Fruit fly (Drosophila melanogaster) whole organism, embryonic: ENCODE measurements around the gene CG32137.

ENCODE experiments used
- Abd-B ChIP-seq: fragments of 200-800 bp; sonication (Bioruptor generic); optimal IDR thresholded peaks from 2 replicates; lab custom pipeline; 2018; ENCODE audit warnings: missing biosample characterization, mild to moderate bottlenecking, missing genetic modification characterization, moderate library complexity
- Aef1 ChIP-seq: fragments of 200-800 bp; sonication (Bioruptor generic); IDR thresholded peaks from 3 replicates; pipeline ENCODE4 v1.3.6; 2022; ENCODE audit warnings: missing biosample characterization, missing genetic modification characterization
- Bdp1 ChIP-seq: fragments of 200-800 bp; sonication (Bioruptor generic); optimal IDR thresholded peaks from 3 replicates; lab custom pipeline; 2016; ENCODE audit warnings: missing biosample characterization, missing genetic modification characterization
- CG10147 ChIP-seq: fragments of 200-800 bp; sonication (Bioruptor generic); optimal IDR thresholded peaks from 2 replicates; lab custom pipeline; 2019; ENCODE audit warnings: missing biosample characterization, mild to moderate bottlenecking, missing genetic modification characterization, moderate library complexity
- CG10321 ChIP-seq: fragments of 200-800 bp; sonication (Bioruptor generic); IDR thresholded peaks from 2 replicates; pipeline ENCODE4 v1.3.6; 2022; ENCODE audit warnings: missing biosample characterization, missing genetic modification characterization
- CG10565 ChIP-seq: fragments of 200-800 bp; sonication (Bioruptor generic); optimal IDR thresholded peaks from 3 replicates; lab custom pipeline; 2016; ENCODE audit warnings: missing biosample characterization, mild to moderate bottlenecking, missing genetic modification characterization
- CG13123 ChIP-seq: fragments of 200-800 bp; sonication (Bioruptor generic); optimal IDR thresholded peaks from 2 replicates; lab custom pipeline; 2016; ENCODE audit warnings: missing biosample characterization, missing genetic modification characterization
- CG13287 ChIP-seq: fragments of 200-800 bp; sonication (Bioruptor generic); IDR thresholded peaks from 2 replicates; pipeline ENCODE4 v1.3.6; 2022; ENCODE audit warnings: missing biosample characterization, missing genetic modification characterization; ENCODE audit not compliant: partially characterized antibody
- CG15073 ChIP-seq: fragments of 200-800 bp; sonication (Bioruptor generic); optimal IDR thresholded peaks from 2 replicates; lab custom pipeline; 2016; ENCODE audit warnings: missing biosample characterization, missing genetic modification characterization
- CG15601 ChIP-seq: fragments of 200-800 bp; sonication (Bioruptor generic); optimal IDR thresholded peaks from 3 replicates; lab custom pipeline; 2019; ENCODE audit warnings: missing biosample characterization, mild to moderate bottlenecking, missing genetic modification characterization, moderate library complexity
- CG17612 ChIP-seq: fragments of 200-800 bp; sonication (Bioruptor generic); IDR thresholded peaks from 2 replicates; pipeline ENCODE4 v1.3.6; 2022; ENCODE audit warnings: missing biosample characterization, missing genetic modification characterization
- CG18599 ChIP-seq: fragments of 200-800 bp; sonication (Bioruptor generic); optimal IDR thresholded peaks from 3 replicates; lab custom pipeline; 2017; ENCODE audit warnings: missing biosample characterization, missing genetic modification characterization, mild to moderate bottlenecking, moderate library complexity, missing genetic modification reagents
- CG2199 ChIP-seq: fragments of 200-800 bp; sonication (Bioruptor generic); IDR thresholded peaks from 3 replicates; pipeline ENCODE4 v1.3.6; 2022; ENCODE audit warnings: missing biosample characterization, missing genetic modification characterization
- CG31441 ChIP-seq: fragments of 200-800 bp; sonication (Bioruptor generic); IDR thresholded peaks from 2 replicates; pipeline ENCODE4 v1.3.6; 2022; ENCODE audit warnings: missing biosample characterization, missing genetic modification characterization
- CG3995 ChIP-seq: fragments of 200-800 bp; sonication (Bioruptor generic); optimal IDR thresholded peaks from 3 replicates; lab custom pipeline; 2016; ENCODE audit warnings: missing biosample characterization, missing genetic modification characterization
- CG7745 ChIP-seq: fragments of 200-800 bp; sonication (Bioruptor generic); optimal IDR thresholded peaks from 2 replicates; lab custom pipeline; 2018; ENCODE audit warnings: missing biosample characterization, mild to moderate bottlenecking, missing genetic modification characterization, moderate library complexity
- CG7839 ChIP-seq: fragments of 200-800 bp; sonication (Bioruptor generic); optimal IDR thresholded peaks from 3 replicates; lab custom pipeline; 2018; ENCODE audit warnings: missing biosample characterization, mild to moderate bottlenecking, missing genetic modification characterization, moderate library complexity
- CG8478 ChIP-seq: fragments of >200 bp; optimal IDR thresholded peaks from 2 replicates; lab custom pipeline; 2018
- D ChIP-seq, 2 experiments: fragments of 200-800 bp in 1 of 2; fragments of >200 bp in 1 of 2; sonication (Bioruptor generic) in 1 of 2; optimal IDR thresholded peaks; 2 replicates in 1 of 2; 3 replicates in 1 of 2; lab custom pipeline; 2017; ENCODE audit warnings: mild to moderate bottlenecking in 1 of 2, missing biosample characterization in 1 of 2, missing genetic modification characterization in 1 of 2, missing genetic modification reagents in 1 of 2
- Dip3 ChIP-seq: fragments of 200-800 bp; sonication (Bioruptor generic); optimal IDR thresholded peaks from 3 replicates; lab custom pipeline; 2016; ENCODE audit warnings: missing biosample characterization, missing genetic modification characterization
- Dp ChIP-seq: fragments of 200-800 bp; sonication (Bioruptor generic); optimal IDR thresholded peaks from 2 replicates; lab custom pipeline; 2018; ENCODE audit warnings: missing biosample characterization, mild to moderate bottlenecking, missing genetic modification characterization, moderate library complexity
- HLH3B ChIP-seq: fragments of 200-800 bp; sonication (Bioruptor generic); IDR thresholded peaks from 2 replicates; pipeline ENCODE4 v1.3.6; 2022; ENCODE audit warnings: missing biosample characterization, missing genetic modification characterization
- Kr ChIP-seq: fragments of 200-800 bp; sonication (Bioruptor generic); optimal IDR thresholded peaks from 2 replicates; lab custom pipeline; 2017; ENCODE audit warnings: missing biosample characterization, mild to moderate bottlenecking, missing genetic modification characterization
- MESR4 ChIP-seq: fragments of 200-800 bp; sonication (Bioruptor generic); optimal IDR thresholded peaks from 2 replicates; lab custom pipeline; 2018; ENCODE audit warnings: missing biosample characterization, mild to moderate bottlenecking, missing genetic modification characterization, moderate library complexity
- Side ChIP-seq: fragments of 200-800 bp; sonication (Bioruptor generic); optimal IDR thresholded peaks from 2 replicates; lab custom pipeline; 2016; ENCODE audit warnings: missing biosample characterization, missing genetic modification characterization
- Sin3A ChIP-seq: fragments of >200 bp; optimal IDR thresholded peaks from 2 replicates; lab custom pipeline; 2018
- Sox100B ChIP-seq: fragments of 200-800 bp; sonication (Bioruptor generic); optimal IDR thresholded peaks from 3 replicates; lab custom pipeline; 2018; ENCODE audit warnings: missing biosample characterization, mild to moderate bottlenecking, missing genetic modification characterization
- Spps ChIP-seq: fragments of 200-800 bp; sonication (Bioruptor generic); optimal IDR thresholded peaks from 2 replicates; lab custom pipeline; 2018; ENCODE audit warnings: missing biosample characterization, mild to moderate bottlenecking, missing genetic modification characterization
- ab ChIP-seq: fragments of 200-800 bp; sonication (Bioruptor generic); optimal IDR thresholded peaks from 2 replicates; lab custom pipeline; 2016; ENCODE audit warnings: missing biosample characterization, missing genetic modification characterization
- ac ChIP-seq: fragments of 200-800 bp; sonication (Bioruptor generic); optimal IDR thresholded peaks from 3 replicates; lab custom pipeline; 2017; ENCODE audit warnings: missing biosample characterization, mild to moderate bottlenecking, missing genetic modification characterization
- al ChIP-seq: fragments of 200-800 bp; sonication (Bioruptor generic); IDR thresholded peaks from 2 replicates; pipeline ENCODE4 v1.3.6; 2022; ENCODE audit warnings: missing biosample characterization, missing genetic modification characterization
- ato ChIP-seq: fragments of 200-800 bp; sonication (Bioruptor generic); IDR thresholded peaks from 2 replicates; pipeline ENCODE4 v1.3.6; 2022; ENCODE audit warnings: missing biosample characterization, missing genetic modification characterization; ENCODE audit not compliant: partially characterized antibody
- cas ChIP-seq: fragments of 200-800 bp; sonication (Bioruptor generic); IDR thresholded peaks from 2 replicates; pipeline ENCODE4 v1.3.6; 2022; ENCODE audit warnings: missing biosample characterization, missing genetic modification characterization
- dm ChIP-seq: fragments of 200-800 bp; sonication (Bioruptor generic); optimal IDR thresholded peaks from 3 replicates; lab custom pipeline; 2016; ENCODE audit warnings: missing biosample characterization, missing genetic modification characterization
- ems ChIP-seq: fragments of 200-800 bp; sonication (Bioruptor generic); optimal IDR thresholded peaks from 3 replicates; lab custom pipeline; 2016; ENCODE audit warnings: missing biosample characterization, missing genetic modification characterization
- fd64A ChIP-seq: fragments of 200-800 bp; sonication (Bioruptor generic); optimal IDR thresholded peaks from 3 replicates; lab custom pipeline; 2018; ENCODE audit warnings: missing biosample characterization, mild to moderate bottlenecking, missing genetic modification characterization
- fru ChIP-seq: fragments of >200 bp; optimal IDR thresholded peaks from 2 replicates; lab custom pipeline; 2017
- gem ChIP-seq: fragments of 200-800 bp; sonication (Bioruptor generic); optimal IDR thresholded peaks from 2 replicates; lab custom pipeline; 2019; ENCODE audit warnings: missing biosample characterization, mild to moderate bottlenecking, missing genetic modification characterization, moderate library complexity
- grn ChIP-seq: fragments of 200-800 bp; sonication (Bioruptor generic); optimal IDR thresholded peaks from 3 replicates; lab custom pipeline; 2017; ENCODE audit warnings: missing biosample characterization, missing genetic modification characterization
- ind ChIP-seq: fragments of 200-800 bp; sonication (Bioruptor generic); optimal IDR thresholded peaks from 3 replicates; lab custom pipeline; 2016; ENCODE audit warnings: missing biosample characterization, missing genetic modification characterization
- lbe ChIP-seq: fragments of 200-800 bp; sonication (Bioruptor generic); optimal IDR thresholded peaks from 2 replicates; lab custom pipeline; 2016; ENCODE audit warnings: missing biosample characterization, mild to moderate bottlenecking, missing genetic modification characterization
- onecut ChIP-seq: fragments of 200-800 bp; sonication (Bioruptor generic); IDR thresholded peaks from 2 replicates; pipeline ENCODE4 v1.3.6; 2022; ENCODE audit warnings: missing biosample characterization, missing genetic modification characterization
- pan ChIP-seq, 4 experiments: fragments of >200 bp in 3 of 4; fragments of 200-800 bp in 1 of 4; sonication (Bioruptor generic) in 1 of 4; optimal IDR thresholded peaks in 3 of 4; IDR thresholded peaks in 1 of 4; 2 replicates each; pipeline versions ENCODE4 v1.3.6 to Lab custom; 2017 to 2022; ENCODE audit warnings: missing biosample characterization in 2 of 4, missing genetic modification characterization in 2 of 4, mixed read lengths in 1 of 4
- rib ChIP-seq: fragments of 200-800 bp; sonication (Bioruptor generic); IDR thresholded peaks from 2 replicates; pipeline ENCODE4 v1.3.6; 2022; ENCODE audit warnings: missing biosample characterization, missing genetic modification characterization
- sc ChIP-seq, 3 experiments: fragments of >200 bp in 2 of 3; fragments of 200-800 bp in 1 of 3; sonication (Bioruptor generic) in 1 of 3; optimal IDR thresholded peaks; 2 replicates in 2 of 3; 3 replicates in 1 of 3; lab custom pipeline; 2017; ENCODE audit warnings: mild to moderate bottlenecking in 1 of 3, missing biosample characterization in 1 of 3, missing genetic modification characterization in 1 of 3, missing genetic modification reagents in 1 of 3
- sens ChIP-seq: fragments of 200-800 bp; sonication (Bioruptor generic); peaks from one replicate; lab custom pipeline; 2016; ENCODE audit warnings: missing biosample characterization, missing genetic modification characterization
- tap ChIP-seq: fragments of 200-800 bp; optimal IDR thresholded peaks from 3 replicates; lab custom pipeline; 2019; ENCODE audit warnings: missing biosample characterization, mild to moderate bottlenecking, missing genetic modification characterization, moderate library complexity
- vnd ChIP-seq: fragments of 200-800 bp; sonication (Bioruptor generic); IDR thresholded peaks from 3 replicates; pipeline ENCODE4 v1.3.6; 2022; ENCODE audit warnings: missing biosample characterization, missing genetic modification characterization; ENCODE audit not compliant: partially characterized antibody
- z ChIP-seq: fragments of 200-800 bp; sonication (Bioruptor generic); IDR thresholded peaks from 3 replicates; pipeline ENCODE4 v1.3.6; 2022; ENCODE audit warnings: missing biosample characterization, missing genetic modification characterization

The CG32137 gene

dm6 chr3L:13903186-13904020 is 35.6 kb upstream of the CG32137 start, which contains the start of gene dysc (continued):
- no peak for TF ChIP-seq CG7745 (tag; lab: Kevin White, UChicago)
- TF ChIP-seq CG10147 (GFP tag; lab: Kevin White, UChicago): peak; percentile 61
- TF ChIP-seq tap: peak; percentile 9
- TF ChIP-seq CG8478 (lab: Kevin White, UChicago): no peak
- TF ChIP-seq al: no peak
- TF ChIP-seq z (GFP tag; lab: Robert Waterston, UW): peak; percentile 81; the same call in 2 of the 3 replicates
- no peak for TF ChIP-seq Side (GFP tag; lab: Kevin White, UChicago)
- TF ChIP-seq CG10565 (GFP tag; lab: Kevin White, UChicago): no peak
- no peak for TF ChIP-seq Sin3A (lab: Kevin White, UChicago)
- TF ChIP-seq gem (tag; lab: Kevin White, UChicago): peak; percentile 69
- 0 out of 2 replicates have a peak, but pooled peaks have one; percentile 29 for TF ChIP-seq CG31441
- no peak for TF ChIP-seq rib
- no peak for TF ChIP-seq fd64A (GFP tag; lab: Kevin White, UChicago)
- peak; percentile 81 for TF ChIP-seq CG18599 (GFP tag; lab: Kevin White, UChicago)
- TF ChIP-seq ac (GFP tag; lab: Kevin White, UChicago): no peak
- TF ChIP-seq sens (GFP tag; lab: Kevin White, UChicago): peak; percentile 47
- no peak for TF ChIP-seq CG17612 (GFP tag; lab: Robert Waterston, UW)
- TF ChIP-seq Dp: no peak
- TF ChIP-seq MESR4 (GFP tag; lab: Kevin White, UChicago): no peak
- TF ChIP-seq CG3995 (GFP tag; lab: Kevin White, UChicago): no peak
- TF ChIP-seq onecut (GFP tag; lab: Robert Waterston, UW): no peak
- peak; percentile 59 for TF ChIP-seq CG7839 (tag; lab: Kevin White, UChicago)
- TF ChIP-seq CG13287: no peak
- peak; percentile 35 for TF ChIP-seq Sox100B (GFP tag; lab: Kevin White, UChicago)
- TF ChIP-seq cas (GFP tag; lab: Robert Waterston, UW): no peak
- no peak for TF ChIP-seq ind (GFP tag; lab: Kevin White, UChicago)
- TF ChIP-seq Abd-B (GFP tag; lab: Kevin White, UChicago): no peak
- TF ChIP-seq Dip3 (GFP tag; lab: Kevin White, UChicago): no peak
- no peak for TF ChIP-seq ems
- TF ChIP-seq CG13123 (GFP tag; lab: Kevin White, UChicago): no peak
- no peak for TF ChIP-seq CG10321 (GFP tag; lab: Robert Waterston, UW)
- TF ChIP-seq pan (optimal IDR thresholded peaks at IDR 0.05; lab: Kevin White, UChicago): no peak
- TF ChIP-seq pan (GFP tag; optimal IDR thresholded peaks at IDR 0.05 in 1 of 2, IDR thresholded peaks at IDR 0.05 in 1 of 2): peak in 1 of 2 experiments; percentile 43
- TF ChIP-seq fru (lab: Kevin White, UChicago): no peak
- TF ChIP-seq lbe (GFP tag; lab: Kevin White, UChicago): no peak
- no peak for TF ChIP-seq grn (GFP tag; lab: Kevin White, UChicago)
- no peak for TF ChIP-seq vnd (GFP tag; lab: Robert Waterston, UW)
- no peak for TF ChIP-seq dm (GFP tag; lab: Kevin White, UChicago)
- TF ChIP-seq D (optimal IDR thresholded peaks at IDR 0.05; lab: Kevin White, UChicago): no peak
- TF ChIP-seq D (GFP tag; optimal IDR thresholded peaks at IDR 0.05; lab: Kevin White, UChicago): no peak
- no peak for TF ChIP-seq Spps (tag; lab: Kevin White, UChicago)
- no peak for TF ChIP-seq ab
- no peak for TF ChIP-seq Bdp1 (GFP tag; lab: Kevin White, UChicago)
- no peak for TF ChIP-seq CG15073 (GFP tag; lab: Kevin White, UChicago)
- TF ChIP-seq ato (GFP tag; lab: Robert Waterston, UW): no peak
- no peak for TF ChIP-seq Aef1 (GFP tag; lab: Robert Waterston, UW)
- no peak for TF ChIP-seq CG15601
- TF ChIP-seq CG2199 (GFP tag; lab: Robert Waterston, UW): no peak
- no peak for TF ChIP-seq sc (optimal IDR thresholded peaks at IDR 0.05; lab: Kevin White, UChicago)
- TF ChIP-seq sc (GFP tag; optimal IDR thresholded peaks at IDR 0.05; lab: Kevin White, UChicago): no peak
- no peak for TF ChIP-seq Kr (GFP tag; lab: Kevin White, UChicago)
- no peak for TF ChIP-seq HLH3B
